Worm (Caenorhabditis elegans) whole organism, late embryonic: Measurements from ENCODE around the gene col-131.

ENCODE experiments used
- C08G9.2 ChIP-seq: sonication (generic microtip); optimal IDR thresholded peaks from 2 replicates; lab custom pipeline; 2016; ENCODE audit warnings: mild to moderate bottlenecking, missing genetic modification characterization, moderate library complexity, missing compliant biosample characterization
- F13H6.1 ChIP-seq: sonication (generic microtip); optimal IDR thresholded peaks from 2 replicates; lab custom pipeline; 2016; ENCODE audit warnings: missing genetic modification characterization, missing compliant biosample characterization
- K02D7.2 ChIP-seq: sonication (generic microtip); optimal IDR thresholded peaks from 2 replicates; lab custom pipeline; 2017; ENCODE audit warnings: mild to moderate bottlenecking, missing genetic modification characterization, missing compliant biosample characterization
- T23F11.4 ChIP-seq: fragments of 200-800 bp; sonication (Bioruptor generic); optimal IDR thresholded peaks from 2 replicates; lab custom pipeline; 2018; ENCODE audit warnings: mild to moderate bottlenecking, missing genetic modification characterization, missing compliant biosample characterization
- ahr-1 ChIP-seq: sonication (generic microtip); optimal IDR thresholded peaks from 2 replicates; lab custom pipeline; 2016; ENCODE audit warnings: missing genetic modification characterization, missing compliant biosample characterization
- ceh-14 ChIP-seq: sonication (generic microtip); optimal IDR thresholded peaks from 2 replicates; lab custom pipeline; 2016; ENCODE audit warnings: missing genotype, missing genetic modification characterization, missing compliant biosample characterization
- ceh-18 ChIP-seq: sonication (generic microtip); optimal IDR thresholded peaks from 2 replicates; lab custom pipeline; 2016; ENCODE audit warnings: missing genetic modification characterization, missing compliant biosample characterization
- ceh-19 ChIP-seq: fragments of 200-800 bp; sonication (Bioruptor generic); optimal IDR thresholded peaks from 2 replicates; lab custom pipeline; 2018; ENCODE audit warnings: mild to moderate bottlenecking, missing genetic modification characterization, missing compliant biosample characterization
- ceh-2 ChIP-seq: sonication (generic microtip); optimal IDR thresholded peaks from 2 replicates; lab custom pipeline; 2016; ENCODE audit warnings: missing genotype, missing genetic modification characterization, missing compliant biosample characterization
- ceh-22 ChIP-seq: sonication (generic microtip); optimal IDR thresholded peaks from 2 replicates; lab custom pipeline; 2017; ENCODE audit warnings: missing biosample characterization, missing genetic modification characterization
- ceh-30 ChIP-seq: fragments of 150-350 bp; optimal IDR thresholded peaks from 2 replicates; lab custom pipeline; 2014; ENCODE audit warnings: missing biosample characterization, missing genetic modification characterization
- ceh-31 ChIP-seq: sonication (generic microtip); optimal IDR thresholded peaks from 2 replicates; lab custom pipeline; 2016; ENCODE audit warnings: missing genetic modification characterization, missing compliant biosample characterization
- ceh-48 ChIP-seq: sonication (generic microtip); optimal IDR thresholded peaks from 2 replicates; lab custom pipeline; 2016; ENCODE audit warnings: missing genetic modification characterization, inconsistent platforms, missing compliant biosample characterization
- ceh-6 ChIP-seq: fragments of 200-800 bp; sonication (Bioruptor generic); optimal IDR thresholded peaks from 2 replicates; lab custom pipeline; 2018; ENCODE audit warnings: mild to moderate bottlenecking, missing genetic modification characterization, missing compliant biosample characterization
- ceh-9 ChIP-seq: sonication (generic microtip); optimal IDR thresholded peaks from 2 replicates; lab custom pipeline; 2016; ENCODE audit warnings: mild to moderate bottlenecking, missing genetic modification characterization, inconsistent platforms, missing compliant biosample characterization
- che-1 ChIP-seq: sonication (generic microtip); optimal IDR thresholded peaks from 2 replicates; lab custom pipeline; 2016; ENCODE audit warnings: mild to moderate bottlenecking, missing genetic modification characterization, missing compliant biosample characterization
- dmd-4 ChIP-seq: sonication (generic microtip); optimal IDR thresholded peaks from 2 replicates; lab custom pipeline; 2016; ENCODE audit warnings: borderline replicate concordance, missing genetic modification characterization, missing compliant biosample characterization
- elt-4 ChIP-seq: sonication (generic microtip); optimal IDR thresholded peaks from 2 replicates; lab custom pipeline; 2016; ENCODE audit warnings: missing genetic modification characterization, missing compliant biosample characterization
- eyg-1 ChIP-seq: sonication (generic microtip); optimal IDR thresholded peaks from 2 replicates; lab custom pipeline; 2016; ENCODE audit warnings: missing genotype, missing genetic modification characterization, missing compliant biosample characterization
- fax-1 ChIP-seq: sonication (generic microtip); optimal IDR thresholded peaks from 2 replicates; lab custom pipeline; 2016; ENCODE audit warnings: missing genotype, missing genetic modification characterization, missing compliant biosample characterization
- fkh-6 ChIP-seq: sonication (generic microtip); optimal IDR thresholded peaks from 2 replicates; lab custom pipeline; 2016; ENCODE audit warnings: missing genetic modification characterization, missing compliant biosample characterization
- gmeb-2 ChIP-seq: sonication (generic microtip); optimal IDR thresholded peaks from 2 replicates; lab custom pipeline; 2016; ENCODE audit warnings: missing genetic modification characterization, inconsistent platforms, missing compliant biosample characterization
- hlh-30 ChIP-seq: sonication (generic microtip); optimal IDR thresholded peaks from 2 replicates; lab custom pipeline; 2017; ENCODE audit warnings: antibody characterized with exemption, missing genetic modification characterization, missing compliant biosample characterization; ENCODE audit not compliant: insufficient read depth
- hlh-6 ChIP-seq: sonication (generic microtip); optimal IDR thresholded peaks from 2 replicates; lab custom pipeline; 2016; ENCODE audit warnings: missing genotype, missing genetic modification characterization, missing compliant biosample characterization
- lim-6 ChIP-seq: sonication (generic microtip); optimal IDR thresholded peaks from 2 replicates; lab custom pipeline; 2016; ENCODE audit warnings: missing genetic modification characterization, missing compliant biosample characterization
- mec-3 ChIP-seq: sonication (generic microtip); optimal IDR thresholded peaks from 2 replicates; lab custom pipeline; 2016; ENCODE audit warnings: borderline replicate concordance, missing genetic modification characterization, missing compliant biosample characterization
- nfya-1 ChIP-seq: sonication (generic microtip); optimal IDR thresholded peaks from 2 replicates; lab custom pipeline; 2017; ENCODE audit warnings: missing genetic modification characterization, mild to moderate bottlenecking, missing compliant biosample characterization, antibody characterized with exemption, moderate library complexity
- nhr-11 ChIP-seq: fragments of 150-350 bp; optimal IDR thresholded peaks from 2 replicates; lab custom pipeline; 2014; ENCODE audit warnings: missing biosample characterization, missing genetic modification characterization
- npax-4 ChIP-seq: sonication (generic microtip); optimal IDR thresholded peaks from 2 replicates; lab custom pipeline; 2016; ENCODE audit warnings: missing genetic modification characterization, missing compliant biosample characterization
- pat-9 ChIP-seq: fragments of 200-800 bp; sonication (Bioruptor generic); optimal IDR thresholded peaks from 2 replicates; lab custom pipeline; 2018; ENCODE audit warnings: mild to moderate bottlenecking, missing genetic modification characterization, moderate library complexity, missing compliant biosample characterization
- pax-1 ChIP-seq: fragments of 150-350 bp; optimal IDR thresholded peaks from 2 replicates; lab custom pipeline; 2014; ENCODE audit warnings: missing biosample characterization, missing genetic modification characterization
- pha-2 ChIP-seq: sonication (generic microtip); optimal IDR thresholded peaks from 2 replicates; lab custom pipeline; 2017; ENCODE audit warnings: mild to moderate bottlenecking, missing genetic modification characterization, missing compliant biosample characterization
- pha-4 ChIP-seq: fragments of 150-350 bp; optimal IDR thresholded peaks from 2 replicates; lab custom pipeline; 2018; ENCODE audit warnings: missing biosample characterization, missing genetic modification reagents, missing genetic modification characterization
- pqm-1 ChIP-seq: sonication (generic microtip); optimal IDR thresholded peaks from 2 replicates; lab custom pipeline; 2016; ENCODE audit warnings: missing genetic modification characterization, missing compliant biosample characterization
- ref-2 ChIP-seq: sonication (generic microtip); optimal IDR thresholded peaks from 2 replicates; lab custom pipeline; 2016; ENCODE audit warnings: missing genetic modification characterization, missing compliant biosample characterization
- sdc-2 ChIP-seq: sonication (generic microtip); optimal IDR thresholded peaks from 2 replicates; lab custom pipeline; 2016; ENCODE audit warnings: missing genotype, missing genetic modification characterization, missing compliant biosample characterization
- sox-4 ChIP-seq: sonication (generic microtip); optimal IDR thresholded peaks from 2 replicates; lab custom pipeline; 2017; ENCODE audit warnings: mild to moderate bottlenecking, missing genetic modification characterization, inconsistent platforms, missing compliant biosample characterization
- syd-9 ChIP-seq: sonication (generic microtip); optimal IDR thresholded peaks from 2 replicates; lab custom pipeline; 2016; ENCODE audit warnings: mild to moderate bottlenecking, missing genetic modification characterization, moderate library complexity, missing compliant biosample characterization
- tbx-2 ChIP-seq: sonication (generic microtip); optimal IDR thresholded peaks from 2 replicates; lab custom pipeline; 2016; ENCODE audit warnings: missing genetic modification characterization, missing compliant biosample characterization
- ttx-3 ChIP-seq: sonication (generic microtip); optimal IDR thresholded peaks from 2 replicates; lab custom pipeline; 2016; ENCODE audit warnings: missing genetic modification reagents, missing genetic modification characterization, missing compliant biosample characterization
- unc-42 ChIP-seq: sonication (generic microtip); optimal IDR thresholded peaks from 2 replicates; lab custom pipeline; 2016; ENCODE audit warnings: missing genotype, missing genetic modification characterization, missing compliant biosample characterization
- unc-86 ChIP-seq: sonication (generic microtip); optimal IDR thresholded peaks from 2 replicates; lab custom pipeline; 2016; ENCODE audit warnings: missing genetic modification characterization, missing compliant biosample characterization

The col-131 gene

DNA sequence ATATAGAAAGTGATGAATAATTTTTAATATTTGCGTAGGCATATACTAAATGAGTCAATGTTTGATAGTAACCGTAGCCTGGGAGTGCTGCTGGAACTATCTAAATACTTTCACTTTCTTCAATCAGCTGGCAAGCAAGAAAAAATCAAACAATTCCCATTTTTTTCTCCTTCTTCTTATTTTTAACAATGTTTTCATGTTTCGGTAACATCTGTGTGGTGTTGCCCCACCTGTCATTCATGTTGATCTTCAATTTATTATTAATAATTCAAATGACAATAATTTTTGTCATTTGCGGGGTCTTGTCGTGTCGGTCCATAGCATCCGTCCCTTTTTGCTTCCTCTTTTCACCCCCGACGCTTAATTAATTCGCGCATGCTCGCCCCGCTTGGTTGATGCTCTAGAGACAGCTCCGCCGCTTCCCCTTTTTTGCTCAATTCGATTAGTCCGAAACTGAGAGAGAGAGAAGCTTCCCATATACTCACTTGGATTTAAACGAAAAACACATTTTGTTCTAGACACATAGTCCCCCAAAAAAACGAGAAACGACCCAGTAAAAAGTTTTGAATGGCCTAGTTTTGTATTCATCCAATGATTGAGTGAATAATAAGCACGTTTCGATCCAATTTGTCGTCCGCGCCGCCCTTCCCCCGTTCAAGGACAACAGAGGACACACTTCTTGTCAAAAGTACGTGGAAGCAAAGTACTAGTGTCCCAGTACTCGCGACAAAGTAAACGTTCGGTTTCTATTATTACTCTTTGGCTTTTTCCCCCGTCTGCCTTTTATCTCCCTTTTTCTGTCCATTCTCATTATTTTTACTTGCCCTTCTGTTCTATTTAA lies 39.1 kb downstream of the col-131 start:
- TF ChIP-seq fax-1 (tag; lab: Kevin White, UChicago): peak; percentile 5
- no peak for TF ChIP-seq pax-1 (tag; lab: Kevin White, UChicago)
- TF ChIP-seq ref-2 (tag; lab: Kevin White, UChicago): peak; percentile 44
- no peak for TF ChIP-seq nfya-1 (tag; lab: Kevin White, UChicago)
- peak; percentile 71 for TF ChIP-seq unc-42 (tag; lab: Kevin White, UChicago)
- TF ChIP-seq ceh-9 (tag; lab: Kevin White, UChicago): no peak
- TF ChIP-seq gmeb-2 (tag; lab: Kevin White, UChicago): no peak
- no peak for TF ChIP-seq che-1 (tag; lab: Kevin White, UChicago)
- TF ChIP-seq unc-86 (tag; lab: Kevin White, UChicago): peak; percentile 8
- no peak for TF ChIP-seq ceh-48 (tag; lab: Kevin White, UChicago)
- no peak for TF ChIP-seq ceh-6 (GFP tag; lab: Kevin White, UChicago)
- no peak for TF ChIP-seq hlh-30 (tag; lab: Kevin White, UChicago)
- TF ChIP-seq dmd-4: no peak
- no peak for TF ChIP-seq ceh-19 (GFP tag; lab: Kevin White, UChicago)
- TF ChIP-seq ceh-30 (tag; lab: Kevin White, UChicago): no peak
- no peak for TF ChIP-seq npax-4 (tag; lab: Kevin White, UChicago)
- TF ChIP-seq lim-6 (tag; lab: Kevin White, UChicago): no peak
- peak; percentile 12 for TF ChIP-seq ceh-31 (tag; lab: Kevin White, UChicago)
- no peak for TF ChIP-seq sdc-2 (tag; lab: Kevin White, UChicago)
- TF ChIP-seq ceh-14: peak; percentile 68
- TF ChIP-seq F13H6.1 (tag; lab: Kevin White, UChicago): no peak
- TF ChIP-seq K02D7.2 (tag; lab: Kevin White, UChicago): no peak
- TF ChIP-seq, all 69 proteins: peak for 6

DNA sequence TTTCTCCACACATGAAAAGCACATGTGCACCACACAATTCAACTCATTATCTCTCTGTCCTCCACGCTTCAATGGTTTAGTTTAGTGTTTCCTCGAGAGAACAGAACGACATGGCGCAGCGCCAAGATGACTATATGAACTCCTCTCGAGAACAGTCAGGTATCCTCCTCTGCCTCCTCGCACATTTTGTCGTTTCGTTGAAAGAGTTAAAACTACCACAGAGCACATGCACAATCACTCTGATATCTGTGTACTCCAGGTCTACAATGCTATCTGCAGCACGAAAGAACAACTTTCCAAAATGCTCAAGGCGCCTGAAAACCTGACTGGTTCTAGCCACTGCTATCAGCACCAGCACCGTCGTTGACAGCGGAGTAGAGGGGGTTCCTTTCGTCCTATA lies 40.3 kb downstream of the col-131 start:
- TF ChIP-seq ceh-6 (GFP tag; lab: Kevin White, UChicago): no peak
- TF ChIP-seq nhr-11: no peak
- no peak for TF ChIP-seq nfya-1 (tag; lab: Kevin White, UChicago)
- TF ChIP-seq pax-1 (tag; lab: Kevin White, UChicago): no peak
- TF ChIP-seq syd-9 (tag; lab: Kevin White, UChicago): no peak
- no peak for TF ChIP-seq ceh-22 (tag; lab: Kevin White, UChicago)
- no peak for TF ChIP-seq eyg-1 (tag; lab: Kevin White, UChicago)
- TF ChIP-seq ceh-2: no peak
- TF ChIP-seq ttx-3 (tag; lab: Kevin White, UChicago): no peak
- no peak for TF ChIP-seq mec-3 (tag; lab: Kevin White, UChicago)
- TF ChIP-seq sox-4 (tag; lab: Kevin White, UChicago): no peak

DNA sequence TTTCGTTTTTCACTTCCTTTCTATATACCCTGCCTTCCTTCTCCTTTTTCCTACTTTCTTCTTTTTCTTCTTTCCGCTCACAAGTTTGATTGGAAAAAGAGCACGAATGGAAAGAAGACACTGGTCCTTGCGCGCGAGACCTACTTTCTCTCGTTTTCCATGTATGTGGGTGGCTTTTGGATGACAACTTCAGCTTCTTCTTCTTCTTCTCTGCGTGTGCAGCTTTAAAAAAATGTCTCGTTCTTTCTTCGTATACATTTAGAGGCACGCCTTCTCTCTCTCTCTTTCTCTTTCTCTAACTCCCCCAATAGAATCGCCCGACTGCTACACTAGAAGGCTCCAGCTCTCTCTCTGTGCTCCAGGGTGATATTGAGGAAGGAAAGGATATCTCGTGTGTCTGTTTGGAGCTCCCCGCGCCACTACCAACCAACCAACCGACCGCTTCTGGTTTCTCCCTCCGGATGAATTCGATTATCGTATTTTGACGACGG lies 41.2 kb downstream of the col-131 start:
- TF ChIP-seq unc-42 (tag; lab: Kevin White, UChicago): peak; percentile 93
- TF ChIP-seq pha-2 (tag; lab: Kevin White, UChicago): no peak
- TF ChIP-seq fax-1 (tag; lab: Kevin White, UChicago): peak; percentile 2
- peak; percentile 1 for TF ChIP-seq fkh-6 (tag; lab: Kevin White, UChicago)
- peak; percentile 20 for TF ChIP-seq ceh-18
- TF ChIP-seq ceh-19 (GFP tag; lab: Kevin White, UChicago): peak; percentile 33
- TF ChIP-seq ceh-31 (tag; lab: Kevin White, UChicago): peak; percentile 36
- no peak for TF ChIP-seq ceh-30 (tag; lab: Kevin White, UChicago)
- peak; percentile 33 for TF ChIP-seq nfya-1 (tag; lab: Kevin White, UChicago)

DNA sequence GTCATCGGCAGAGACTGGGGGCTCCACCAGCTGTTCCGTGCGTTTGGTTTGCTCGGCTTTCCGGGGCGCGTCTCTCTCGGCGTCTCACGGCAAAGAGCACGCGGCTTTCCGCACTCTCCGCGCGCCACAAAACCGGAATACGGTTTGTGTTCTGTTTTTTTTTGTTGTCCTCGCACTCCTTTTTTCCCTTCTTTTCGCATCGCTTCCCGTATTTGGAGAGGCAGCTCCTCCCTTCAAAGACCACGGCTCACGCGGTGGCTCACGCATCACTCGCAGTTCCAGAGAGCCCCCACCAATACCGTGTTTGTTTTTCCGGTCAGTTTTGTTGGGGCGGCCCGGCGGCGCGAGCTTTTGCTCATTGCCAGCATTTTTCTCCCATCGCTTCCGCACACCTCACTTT lies 44.2 kb downstream of the col-131 start:
- TF ChIP-seq pat-9 (tag; lab: Kevin White, UChicago): no peak
- peak; percentile 36 for TF ChIP-seq C08G9.2
- TF ChIP-seq hlh-6 (tag; lab: Kevin White, UChicago): peak; percentile 54
- TF ChIP-seq fax-1 (tag; lab: Kevin White, UChicago): peak; percentile 57
- no peak for TF ChIP-seq T23F11.4 (GFP tag; lab: Kevin White, UChicago)
- peak; percentile 55 for TF ChIP-seq elt-4 (tag; lab: Kevin White, UChicago)
- TF ChIP-seq ref-2 (tag; lab: Kevin White, UChicago): no peak
- TF ChIP-seq che-1 (tag; lab: Kevin White, UChicago): no peak
- no peak for TF ChIP-seq ceh-31 (tag; lab: Kevin White, UChicago)
- TF ChIP-seq pax-1 (tag; lab: Kevin White, UChicago): no peak
- TF ChIP-seq tbx-2: peak; percentile 21
- TF ChIP-seq ahr-1: no peak
- TF ChIP-seq pqm-1: no peak
- TF ChIP-seq nhr-11: no peak
- TF ChIP-seq ceh-48 (tag; lab: Kevin White, UChicago): no peak
- TF ChIP-seq ceh-22 (tag; lab: Kevin White, UChicago): no peak
- TF ChIP-seq ceh-9 (tag; lab: Kevin White, UChicago): no peak
- no peak for TF ChIP-seq pha-4 (tag; lab: Kevin White, UChicago)
